Worm (Caenorhabditis elegans) whole organism, early embryonic: Measurements from ENCODE around the gene srj-10.

Experiments
- B0310.2 ChIP-seq: sonication (generic microtip); optimal IDR thresholded peaks from 2 replicates; lab custom pipeline; 2016; ENCODE audit warnings: mild to moderate bottlenecking, missing genetic modification characterization, missing compliant biosample characterization
- F13C5.2 ChIP-seq: sonication (generic microtip); optimal IDR thresholded peaks from 2 replicates; lab custom pipeline; 2017; ENCODE audit warnings: mild to moderate bottlenecking, missing genetic modification characterization, inconsistent platforms, missing compliant biosample characterization
- aly-1 ChIP-seq: sonication (generic microtip); optimal IDR thresholded peaks from 2 replicates; lab custom pipeline; 2016; ENCODE audit warnings: missing genetic modification characterization, missing compliant biosample characterization
- ama-1 ChIP-seq: fragments of 150-350 bp; optimal IDR thresholded peaks from 2 replicates; lab custom pipeline; 2014
- ceh-13 ChIP-seq: fragments of 200-800 bp; sonication (Bioruptor generic); optimal IDR thresholded peaks from 2 replicates; lab custom pipeline; 2018; ENCODE audit warnings: mild to moderate bottlenecking, missing genetic modification characterization, missing compliant biosample characterization
- ceh-36 ChIP-seq: sonication (generic microtip); optimal IDR thresholded peaks from 2 replicates; lab custom pipeline; 2016; ENCODE audit warnings: missing genetic modification characterization, inconsistent platforms, missing compliant biosample characterization
- ets-7 ChIP-seq: sonication (generic microtip); optimal IDR thresholded peaks from 2 replicates; lab custom pipeline; 2016; ENCODE audit warnings: missing genotype, missing genetic modification characterization, missing compliant biosample characterization
- flt-1 ChIP-seq: fragments of 200-800 bp; sonication (Bioruptor generic); IDR thresholded peaks from 2 replicates; pipeline ENCODE4 v1.3.6; 2022; ENCODE audit warnings: missing genetic modification characterization, missing compliant biosample characterization
- hmbx-1 ChIP-seq: sonication (generic microtip); optimal IDR thresholded peaks from 2 replicates; lab custom pipeline; 2016; ENCODE audit warnings: mild to moderate bottlenecking, missing genetic modification characterization, missing compliant biosample characterization
- hmg-4 ChIP-seq: fragments of 200-800 bp; sonication (Bioruptor generic); optimal IDR thresholded peaks from 2 replicates; lab custom pipeline; 2018; ENCODE audit warnings: mild to moderate bottlenecking, missing genetic modification characterization, missing compliant biosample characterization
- hnd-1 ChIP-seq: sonication (generic microtip); optimal IDR thresholded peaks from 2 replicates; lab custom pipeline; 2016; ENCODE audit warnings: missing genetic modification characterization, missing compliant biosample characterization
- pes-1 ChIP-seq: fragments of 200-800 bp; sonication (Bioruptor generic); IDR thresholded peaks from 2 replicates; pipeline ENCODE4 v1.3.6; 2022; ENCODE audit warnings: missing genetic modification reagents, missing genetic modification characterization, missing compliant biosample characterization
- scrt-1 ChIP-seq: fragments of 200-800 bp; sonication (Bioruptor generic); IDR thresholded peaks from 2 replicates; pipeline ENCODE4 v1.3.6; 2022; ENCODE audit warnings: missing genetic modification characterization, missing compliant biosample characterization
- sea-1 ChIP-seq: fragments of 200-800 bp; sonication (Bioruptor generic); conservative IDR thresholded peaks from 2 replicates; pipeline ENCODE4 v1.3.6; 2022; ENCODE audit warnings: missing genetic modification characterization, missing compliant biosample characterization
- tbx-11 ChIP-seq: fragments of 200-800 bp; sonication (Bioruptor generic); IDR thresholded peaks from 2 replicates; pipeline ENCODE4 v1.3.6; 2022; ENCODE audit warnings: missing genetic modification characterization, missing compliant biosample characterization
- tbx-37 ChIP-seq: fragments of 200-800 bp; sonication (Bioruptor generic); conservative IDR thresholded peaks from 2 replicates; pipeline ENCODE4 v1.3.6; 2022; ENCODE audit warnings: missing genetic modification reagents, missing genetic modification characterization, missing compliant biosample characterization
- tra-4 ChIP-seq: sonication (generic microtip); optimal IDR thresholded peaks from 2 replicates; lab custom pipeline; 2017; ENCODE audit warnings: missing genetic modification characterization, missing compliant biosample characterization

srj-10 gene

DNA sequence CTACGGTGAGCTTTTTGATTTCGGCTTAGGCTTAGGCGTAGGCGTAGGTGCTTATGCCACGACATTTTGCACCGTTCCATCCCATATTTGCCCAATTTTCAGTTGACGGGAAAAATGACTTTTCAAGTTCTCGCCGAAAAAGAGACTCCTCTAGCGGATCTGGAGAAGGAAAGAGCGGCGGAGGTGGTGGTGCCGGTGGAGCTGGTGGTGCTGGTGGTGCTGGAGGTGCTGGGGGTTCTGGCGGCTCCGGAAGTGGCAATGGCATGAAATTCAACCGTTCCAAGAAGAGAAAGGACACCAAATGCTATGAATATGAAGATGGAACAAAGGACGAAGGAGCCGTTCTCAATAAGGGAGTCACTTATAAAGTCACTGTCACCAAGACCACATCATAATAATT lies 26.7 kb downstream of the srj-10 start:
- TF ChIP-seq F13C5.2 (tag; lab: Kevin White, UChicago) (no peak), hnd-1 (tag; lab: Kevin White, UChicago) (no peak), tbx-11 (GFP tag; lab: Robert Waterston, UW) (0 out of 2 replicates have a peak, but pooled peaks have one; percentile 7), ets-7 (tag; lab: Kevin White, UChicago) (no peak)

DNA sequence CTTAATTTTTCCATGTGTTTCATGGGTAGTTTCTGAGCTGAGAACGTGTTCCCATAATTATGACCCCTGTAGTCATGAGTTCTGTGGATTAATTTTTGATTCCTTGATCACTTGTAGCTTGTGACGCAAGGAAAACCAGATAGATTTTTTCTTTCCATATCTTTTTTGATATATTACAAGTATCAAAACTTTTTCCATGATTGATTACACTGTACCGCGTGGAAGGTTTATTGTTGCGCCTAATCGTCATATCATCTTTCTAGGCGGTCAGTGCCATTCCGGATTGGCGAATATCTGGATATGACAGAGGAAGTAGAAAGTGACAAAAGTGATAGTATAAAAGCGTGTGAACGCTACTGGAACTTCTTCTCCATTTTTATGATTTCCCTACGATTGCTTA lies 27.2 kb downstream of the srj-10 start, which contains the start of gene ZK285.2:
Gene ZK285.2 (plus strand): TSS at position 301 of the 400 bp plus-strand sequence.
- TF ChIP-seq flt-1 (no peak), ets-7 (tag; lab: Kevin White, UChicago) (no peak), hnd-1 (tag; lab: Kevin White, UChicago) (no peak), sea-1 (GFP tag; lab: Robert Waterston, UW) (no peak), ceh-36 (tag; lab: Kevin White, UChicago) (no peak), aly-1 (tag; lab: Kevin White, UChicago) (no peak), ama-1 (no peak), F13C5.2 (tag; lab: Kevin White, UChicago) (no peak), tra-4 (no peak), hmbx-1 (tag; lab: Kevin White, UChicago) (no peak), tbx-11 (GFP tag; lab: Robert Waterston, UW) (no peak), hmg-4 (GFP tag; lab: Kevin White, UChicago) (no peak), B0310.2 (tag; lab: Kevin White, UChicago) (no peak), scrt-1 (GFP tag; lab: Robert Waterston, UW) (no peak), ceh-13 (GFP tag; lab: Kevin White, UChicago) (no peak), pes-1 (GFP tag; lab: Robert Waterston, UW) (no peak), tbx-37 (GFP tag; lab: Robert Waterston, UW) (no peak)

ce11 chrV:16045837-16046236 lies 27.9 kb downstream of the srj-10 start, which contains the start of gene T10C6.15:
Gene T10C6.15, minus strand, starts transcription at chrV:16045940.
- TF ChIP-seq tbx-37 (GFP tag; lab: Robert Waterston, UW), result no peak
- no peak for TF ChIP-seq ets-7 (tag; lab: Kevin White, UChicago)
- no peak for TF ChIP-seq B0310.2 (tag; lab: Kevin White, UChicago)
- no peak for TF ChIP-seq hmg-4 (GFP tag; lab: Kevin White, UChicago)
- TF ChIP-seq ama-1, result no peak
- TF ChIP-seq tra-4, result no peak
- TF ChIP-seq aly-1 (tag; lab: Kevin White, UChicago), result no peak
- no peak for TF ChIP-seq scrt-1 (GFP tag; lab: Robert Waterston, UW)
- TF ChIP-seq pes-1 (GFP tag; lab: Robert Waterston, UW), result no peak
- no peak for TF ChIP-seq flt-1
- no peak for TF ChIP-seq hmbx-1 (tag; lab: Kevin White, UChicago)
- no peak for TF ChIP-seq tbx-11 (GFP tag; lab: Robert Waterston, UW)
- no peak for TF ChIP-seq ceh-13 (GFP tag; lab: Kevin White, UChicago)
- no peak for TF ChIP-seq sea-1 (GFP tag; lab: Robert Waterston, UW)
- no peak for TF ChIP-seq ceh-36 (tag; lab: Kevin White, UChicago)
- TF ChIP-seq hnd-1 (tag; lab: Kevin White, UChicago), result no peak
- no peak for TF ChIP-seq F13C5.2 (tag; lab: Kevin White, UChicago)

DNA sequence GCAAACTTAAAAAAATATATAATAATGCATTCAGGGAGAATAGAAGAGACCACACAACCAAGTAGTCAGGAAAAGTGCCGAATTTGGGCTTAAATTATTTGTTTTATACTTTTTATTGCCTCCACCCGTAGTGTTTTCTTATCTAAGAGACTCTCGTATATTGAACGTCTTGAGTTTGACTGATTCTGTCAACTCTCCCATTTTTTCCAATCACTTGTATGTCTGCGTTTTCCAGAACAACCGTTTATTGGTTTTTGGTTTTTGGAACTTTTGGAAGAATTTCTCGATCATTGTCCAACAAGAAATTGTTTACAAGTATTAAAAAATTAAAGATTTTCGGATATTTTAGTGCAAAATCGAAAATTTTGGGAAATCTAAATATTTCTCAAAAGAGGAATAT lies 30.1 kb downstream of the srj-10 start:
- TF ChIP-seq hmbx-1 (tag; lab: Kevin White, UChicago) (no peak), B0310.2 (tag; lab: Kevin White, UChicago) (no peak), ceh-36 (tag; lab: Kevin White, UChicago) (no peak), F13C5.2 (tag; lab: Kevin White, UChicago) (no peak), pes-1 (GFP tag; lab: Robert Waterston, UW) (no peak), tbx-37 (GFP tag; lab: Robert Waterston, UW) (no peak), ets-7 (tag; lab: Kevin White, UChicago) (no peak), tra-4 (no peak), aly-1 (tag; lab: Kevin White, UChicago) (no peak), tbx-11 (GFP tag; lab: Robert Waterston, UW) (no peak), sea-1 (GFP tag; lab: Robert Waterston, UW) (no peak), ceh-13 (GFP tag; lab: Kevin White, UChicago) (no peak), hnd-1 (tag; lab: Kevin White, UChicago) (no peak)

DNA sequence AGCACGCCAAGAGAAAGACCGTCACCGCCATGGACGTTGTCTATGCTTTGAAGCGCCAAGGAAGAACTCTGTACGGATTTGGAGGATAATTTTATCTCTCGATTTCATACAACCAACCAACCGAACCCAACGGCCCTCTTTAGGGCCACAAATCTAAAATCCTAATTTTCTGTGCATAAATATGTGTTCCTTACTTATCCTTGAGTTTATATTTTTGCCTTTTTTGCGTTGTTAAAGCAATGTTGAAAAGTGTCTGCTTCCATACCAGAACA lies 31.1 kb downstream of the srj-10 start:
- TF ChIP-seq ceh-36 (tag; lab: Kevin White, UChicago) (peak; percentile 3), ama-1 (peak; percentile 83), B0310.2 (tag; lab: Kevin White, UChicago) (peak; percentile 32), aly-1 (tag; lab: Kevin White, UChicago) (peak; percentile 81), ceh-13 (GFP tag; lab: Kevin White, UChicago) (no peak), tbx-11 (GFP tag; lab: Robert Waterston, UW) (0 out of 2 replicates have a peak, but pooled peaks have one; percentile 1)

ce11 chrV:16041925-16042742 lies 31.6 kb downstream of the srj-10 start, which contains the start of the genes his-2 and his-1:
Gene his-2, minus strand, starts transcription at chrV:16042283.
Gene his-1, plus strand, starts transcription at chrV:16042520.
- TF ChIP-seq ama-1, result peak; percentile 95
- peak; percentile 43 for TF ChIP-seq flt-1
- peak; percentile 73 for TF ChIP-seq pes-1 (GFP tag; lab: Robert Waterston, UW)
- peak; percentile 47; the same call in 1 of the 2 replicates for TF ChIP-seq sea-1 (GFP tag; lab: Robert Waterston, UW)
- TF ChIP-seq tbx-11 (GFP tag; lab: Robert Waterston, UW), result peak; percentile 49; the same call in 1 of the 2 replicates
- TF ChIP-seq aly-1 (tag; lab: Kevin White, UChicago), result peak; percentile 61

DNA sequence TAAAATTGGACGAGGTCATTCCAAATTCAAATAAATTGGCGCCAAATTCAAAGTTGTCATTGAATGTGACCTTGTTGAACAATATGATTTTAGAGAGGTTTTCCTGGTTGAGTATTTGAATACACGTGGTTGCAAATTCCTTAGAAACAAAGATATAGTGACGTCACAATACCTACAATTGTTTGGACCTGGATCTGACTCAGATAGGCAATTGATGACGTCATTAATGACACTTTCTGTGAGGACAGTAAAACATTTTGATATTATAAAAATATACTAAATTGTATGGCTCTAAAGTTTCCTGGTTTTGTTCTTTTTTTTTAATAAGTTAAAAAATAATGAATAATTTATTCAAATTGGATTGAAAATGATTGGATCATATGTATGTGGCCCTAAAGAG lies 32.3 kb downstream of the srj-10 start:
- no peak for TF ChIP-seq tbx-11 (GFP tag; lab: Robert Waterston, UW)
- TF ChIP-seq B0310.2 (tag; lab: Kevin White, UChicago), result no peak
- no peak for TF ChIP-seq hmg-4 (GFP tag; lab: Kevin White, UChicago)
- TF ChIP-seq tra-4, result no peak
- no peak for TF ChIP-seq ets-7 (tag; lab: Kevin White, UChicago)
- no peak for TF ChIP-seq sea-1 (GFP tag; lab: Robert Waterston, UW)
- no peak for TF ChIP-seq tbx-37 (GFP tag; lab: Robert Waterston, UW)
- no peak for TF ChIP-seq hmbx-1 (tag; lab: Kevin White, UChicago)
- no peak for TF ChIP-seq ama-1
- TF ChIP-seq scrt-1 (GFP tag; lab: Robert Waterston, UW), result no peak
- TF ChIP-seq aly-1 (tag; lab: Kevin White, UChicago), result no peak
- no peak; the same call in 1 of the 2 replicates for TF ChIP-seq pes-1 (GFP tag; lab: Robert Waterston, UW)
- no peak for TF ChIP-seq flt-1
- TF ChIP-seq ceh-13 (GFP tag; lab: Kevin White, UChicago), result no peak
